Fruit fly (Drosophila melanogaster) Kc167 (cell line): ENCODE data around the gene Brr2.

Experiments used
- insv ChIP-seq: fragments of >200 bp; optimal IDR thresholded peaks from 3 replicates; lab custom pipeline; 2018; ENCODE audit warnings: missing external identifiers
- psq ChIP-seq: fragments of >200 bp; optimal IDR thresholded peaks from 2 replicates; lab custom pipeline; 2017; ENCODE audit warnings: missing external identifiers
- ttk ChIP-seq: sonication (Bioruptor generic); optimal IDR thresholded peaks from 2 replicates; lab custom pipeline; 2017; ENCODE audit warnings: missing external identifiers

DNA sequence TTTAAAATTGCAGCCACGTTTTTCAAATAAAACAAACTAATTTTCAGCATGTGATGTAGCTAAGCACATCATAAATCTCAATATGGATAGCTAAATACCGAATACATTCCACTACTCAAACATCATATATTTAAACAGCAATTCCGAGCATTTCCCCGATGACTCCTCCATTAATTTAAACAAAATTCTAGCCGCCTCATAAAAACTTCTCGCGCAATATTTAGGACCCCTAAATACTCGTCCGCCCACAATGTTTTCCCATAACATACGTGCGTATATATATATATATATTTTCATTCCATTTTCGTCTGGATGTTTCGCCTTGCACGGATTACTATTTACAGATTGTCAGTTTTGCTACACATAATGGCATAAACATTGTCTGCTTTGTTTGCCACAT, 28.3 kb upstream of the Brr2 start:
- TF ChIP-seq psq (lab: Kevin White, UChicago) (no peak), insv (lab: Kevin White, UChicago) (no peak), ttk (lab: Kevin White, UChicago) (no peak)
